Worm (Caenorhabditis elegans) whole organism, late embryonic: ENCODE measurements around the gene Y39A1A.31.

ENCODE experiments used
- ceh-48 ChIP-seq: sonication (generic microtip); optimal IDR thresholded peaks from 2 replicates; lab custom pipeline; 2016; ENCODE audit warnings: missing genetic modification characterization, inconsistent platforms, missing compliant biosample characterization
- elt-2 ChIP-seq: sonication (generic microtip); optimal IDR thresholded peaks from 2 replicates; lab custom pipeline; 2016; ENCODE audit warnings: missing genetic modification reagents, missing genetic modification characterization, missing compliant biosample characterization
- mec-3 ChIP-seq: sonication (generic microtip); optimal IDR thresholded peaks from 2 replicates; lab custom pipeline; 2016; ENCODE audit warnings: borderline replicate concordance, missing genetic modification characterization, missing compliant biosample characterization
- nhr-11 ChIP-seq: fragments of 150-350 bp; optimal IDR thresholded peaks from 2 replicates; lab custom pipeline; 2014; ENCODE audit warnings: missing biosample characterization, missing genetic modification characterization
- pag-3 ChIP-seq: sonication (generic microtip); optimal IDR thresholded peaks from 2 replicates; lab custom pipeline; 2016; ENCODE audit warnings: missing compliant biosample characterization, missing genetic modification characterization, borderline replicate concordance
- pha-4 ChIP-seq: fragments of 150-350 bp; optimal IDR thresholded peaks from 2 replicates; lab custom pipeline; 2018; ENCODE audit warnings: missing biosample characterization, missing genetic modification reagents, missing genetic modification characterization

DNA sequence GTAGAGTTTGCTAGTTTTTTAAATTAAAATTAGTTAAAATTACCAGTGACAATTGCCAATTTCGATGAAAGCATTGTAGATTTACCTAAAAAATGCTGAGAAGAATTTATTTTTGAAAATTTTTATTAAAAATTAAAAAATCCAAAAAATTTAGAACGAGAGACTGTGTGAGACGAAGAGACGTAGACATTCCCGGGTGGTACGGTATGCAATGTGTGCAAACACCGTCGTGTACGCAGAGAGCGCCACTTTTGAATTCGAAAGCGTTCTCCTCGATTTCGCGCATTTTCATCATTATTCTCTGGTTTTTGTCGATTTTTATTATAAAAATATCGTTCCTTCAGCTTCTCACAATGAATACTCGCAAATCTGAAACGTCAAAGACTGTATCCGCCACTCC, 46.2 kb downstream of the Y39A1A.31 start, which contains the start of the genes dhs-11 and orc-1:
- TF ChIP-seq pag-3, result no peak
- no peak for TF ChIP-seq mec-3 (tag; lab: Kevin White, UChicago)
- TF ChIP-seq pha-4 (tag; lab: Kevin White, UChicago), result no peak
- no peak for TF ChIP-seq ceh-48 (tag; lab: Kevin White, UChicago)
- no peak for TF ChIP-seq nhr-11
- no peak for TF ChIP-seq elt-2 (tag; lab: Kevin White, UChicago)
